Fruit fly (Drosophila melanogaster) whole organism, adult: Measurements from ENCODE around the gene Spn.

Experiments
- CG12768 ChIP-seq: fragments of 200-800 bp; sonication (Bioruptor generic); optimal IDR thresholded peaks from 2 replicates; lab custom pipeline; 2017; ENCODE audit warnings: missing biosample characterization, missing genetic modification characterization, mild to moderate bottlenecking, moderate library complexity, missing genetic modification reagents
- CG14711 ChIP-seq: fragments of 200-800 bp; sonication (Bioruptor generic); optimal IDR thresholded peaks from 2 replicates; lab custom pipeline; 2018; ENCODE audit warnings: missing biosample characterization, mild to moderate bottlenecking, missing genetic modification characterization, moderate library complexity
- CG1620 ChIP-seq: fragments of 200-800 bp; sonication (Bioruptor generic); optimal IDR thresholded peaks from 2 replicates; lab custom pipeline; 2016; ENCODE audit warnings: missing biosample characterization, missing genetic modification characterization
- CG33017 ChIP-seq: fragments of 200-800 bp; sonication (Bioruptor generic); optimal IDR thresholded peaks from 2 replicates; lab custom pipeline; 2018; ENCODE audit warnings: missing biosample characterization, mild to moderate bottlenecking, missing genetic modification characterization, moderate library complexity
- CG7045 ChIP-seq: fragments of 200-800 bp; sonication (Bioruptor generic); optimal IDR thresholded peaks from 2 replicates; lab custom pipeline; 2017; ENCODE audit warnings: missing biosample characterization, mild to moderate bottlenecking, missing genetic modification characterization
- Mnt ChIP-seq: fragments of 200-800 bp; sonication (Bioruptor generic); optimal IDR thresholded peaks from 2 replicates; lab custom pipeline; 2016; ENCODE audit warnings: missing biosample characterization, mild to moderate bottlenecking, missing genetic modification characterization
- cic ChIP-seq: fragments of 200-800 bp; sonication (Bioruptor generic); optimal IDR thresholded peaks from 2 replicates; lab custom pipeline; 2017; ENCODE audit warnings: missing biosample characterization, mild to moderate bottlenecking, missing genetic modification characterization, moderate library complexity
- cnc ChIP-seq, 2 experiments: fragments of >200 bp; optimal IDR thresholded peaks; 2 replicates each; lab custom pipeline; 2017
- kay ChIP-seq: fragments of 200-800 bp; sonication (Bioruptor generic); peaks from one replicate; lab custom pipeline; 2016; ENCODE audit warnings: missing biosample characterization, missing genetic modification characterization, borderline replicate concordance
- ovo ChIP-seq: fragments of 200-800 bp; sonication (Bioruptor generic); optimal IDR thresholded peaks from 2 replicates; lab custom pipeline; 2016; ENCODE audit warnings: missing biosample characterization, missing genetic modification characterization
- pad ChIP-seq: fragments of 200-800 bp; sonication (Bioruptor generic); optimal IDR thresholded peaks from 3 replicates; lab custom pipeline; 2017; ENCODE audit warnings: missing biosample characterization, missing genetic modification characterization, mild to moderate bottlenecking, moderate library complexity, missing genetic modification reagents
- tj ChIP-seq: fragments of 200-800 bp; sonication (Bioruptor generic); optimal IDR thresholded peaks from 3 replicates; lab custom pipeline; 2017; ENCODE audit warnings: missing biosample characterization, mild to moderate bottlenecking, missing genetic modification characterization, moderate library complexity
- toe ChIP-seq: fragments of 200-800 bp; sonication (Bioruptor generic); optimal IDR thresholded peaks from 2 replicates; lab custom pipeline; 2016; ENCODE audit warnings: missing biosample characterization, missing genetic modification characterization

DNA sequence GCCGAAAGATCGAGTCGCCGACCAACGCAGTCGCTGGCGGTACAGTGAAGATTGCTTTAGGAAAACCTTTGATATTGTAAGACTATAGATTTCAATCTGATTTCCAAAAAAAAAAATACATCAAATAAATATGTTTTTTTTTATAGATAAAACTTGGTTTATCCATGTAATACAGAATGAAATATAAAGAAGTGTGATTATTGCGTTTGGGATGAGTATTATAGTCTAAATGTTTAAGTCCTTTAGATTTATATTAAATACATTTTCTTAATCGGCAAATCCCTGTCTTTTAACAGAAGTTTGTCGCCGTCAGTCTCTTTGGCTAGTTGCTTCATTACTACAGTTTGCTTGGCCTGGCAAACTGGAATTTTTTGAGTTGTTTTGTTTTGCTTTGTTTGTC lies 27.8 kb upstream of the Spn start:
- TF ChIP-seq cic (GFP tag; lab: Kevin White, UChicago), result no peak
- TF ChIP-seq CG1620, result no peak
- no peak for TF ChIP-seq ovo (GFP tag; lab: Kevin White, UChicago)
- TF ChIP-seq CG14711 (tag; lab: Kevin White, UChicago), result no peak
- TF ChIP-seq cnc (optimal IDR thresholded peaks at IDR 0.05; lab: Kevin White, UChicago), result no peak
- TF ChIP-seq pad (GFP tag; lab: Kevin White, UChicago), result no peak
- TF ChIP-seq kay (GFP tag; lab: Kevin White, UChicago), result no peak
- no peak for TF ChIP-seq Mnt (GFP tag; lab: Kevin White, UChicago)
- no peak for TF ChIP-seq CG33017 (tag; lab: Kevin White, UChicago)
- no peak for TF ChIP-seq CG7045 (GFP tag; lab: Kevin White, UChicago)
- TF ChIP-seq CG12768 (GFP tag; lab: Kevin White, UChicago), result no peak
- TF ChIP-seq toe (GFP tag; lab: Kevin White, UChicago), result no peak
- TF ChIP-seq tj, result no peak
